Worm (Caenorhabditis elegans): ENCODE data around the gene H20J04.9.

ce11 chrII:4341484-4341883 is 9.5 kb upstream of the H20J04.9 start:
- TF ChIP-seq unc-86 (tag; optimal IDR thresholded peaks at IDR 0.05) (no peak), alr-1 (tag; optimal IDR thresholded peaks at IDR 0.05; ENCODE audit: borderline replicate concordance) (no peak), zag-1 (tag; optimal IDR thresholded peaks at IDR 0.05) (no peak), lin-13 (GFP tag; optimal IDR thresholded peaks at IDR 0.05) (no peak), ama-1 (optimal IDR thresholded peaks at IDR 0.05) (no peak), skn-1 (tag; optimal IDR thresholded peaks at IDR 0.05) (no peak), xbp-1 (tag; optimal IDR thresholded peaks at IDR 0.05) (no peak)

All from whole organism, L1 larva.